Fruit fly (Drosophila melanogaster): ENCODE measurements around the gene side-VII.

Gene side-VII

DNA sequence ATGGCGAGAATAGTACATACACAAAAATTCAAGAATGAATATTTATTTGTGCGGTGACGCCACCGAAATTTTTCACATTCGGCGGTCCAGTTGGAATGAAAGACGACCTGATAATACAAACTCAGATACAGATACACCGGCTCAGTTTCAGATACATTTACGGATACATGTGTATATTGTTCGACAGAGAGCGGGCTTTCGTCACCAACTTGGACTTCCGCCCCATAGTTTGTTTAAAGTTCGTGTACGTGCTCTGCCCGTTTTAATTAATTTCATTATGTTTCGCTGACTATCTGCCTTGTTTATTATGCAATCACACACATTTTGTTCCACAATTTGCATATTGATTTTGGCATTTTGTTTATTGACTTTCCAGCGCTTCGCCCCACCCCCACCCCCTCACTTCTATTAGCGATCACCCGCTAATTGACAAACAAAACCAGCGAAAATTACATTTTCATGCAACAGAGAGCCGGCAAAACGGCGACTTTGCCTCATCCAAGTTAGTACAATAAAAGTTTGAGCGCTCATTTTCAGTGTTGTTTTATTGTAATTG lies 38.6 kb downstream of the side-VII start (continued):
- TF ChIP-seq org-1 (GFP tag; optimal IDR thresholded peaks at IDR 0.05) (peak; percentile 33), sna (GFP tag; IDR thresholded peaks at IDR 0.05; ENCODE audit: partially characterized antibody) (no peak), CG7786 (GFP tag; optimal IDR thresholded peaks at IDR 0.05) (peak; percentile 16), klu (GFP tag; IDR thresholded peaks at IDR 0.05) (no peak), ATbp (GFP tag; optimal IDR thresholded peaks at IDR 0.05) (peak; percentile 36), ttk (GFP tag; IDR thresholded peaks at IDR 0.05) (no peak), CG6813 (GFP tag; optimal IDR thresholded peaks at IDR 0.05) (peak; percentile 46), CG2678 (tag; optimal IDR thresholded peaks at IDR 0.05) (peak; percentile 46), HHEX (GFP tag; optimal IDR thresholded peaks at IDR 0.05) (peak; percentile 67), CG18599 (GFP tag; optimal IDR thresholded peaks at IDR 0.05) (peak; percentile 2), her (GFP tag; optimal IDR thresholded peaks at IDR 0.05) (peak; percentile 38), PHDP (tag; optimal IDR thresholded peaks at IDR 0.05) (peak; percentile 32), CG2202 (tag; optimal IDR thresholded peaks at IDR 0.05) (no peak), Hey (tag; optimal IDR thresholded peaks at IDR 0.05) (no peak), NC2β (GFP tag; optimal IDR thresholded peaks at IDR 0.05) (no peak), CTCF (GFP tag; optimal IDR thresholded peaks at IDR 0.05) (no peak), Pdp1 (GFP tag; optimal IDR thresholded peaks at IDR 0.05) (peak; percentile 8 to 91), CG10274 (GFP tag; optimal IDR thresholded peaks at IDR 0.05) (peak; percentile 32), psq (GFP tag; optimal IDR thresholded peaks at IDR 0.05) (no peak), Chrac-16 (GFP tag; optimal IDR thresholded peaks at IDR 0.05) (no peak), CG4328 (GFP tag; optimal IDR thresholded peaks at IDR 0.05) (peak; percentile 16), btn (GFP tag; optimal IDR thresholded peaks at IDR 0.05) (no peak), CG12236 (GFP tag; optimal IDR thresholded peaks at IDR 0.05) (no peak), CG11560 (tag; IDR thresholded peaks at IDR 0.05) (no peak), Doc2 (GFP tag; IDR thresholded peaks at IDR 0.05) (no peak), CG13624 (GFP tag; optimal IDR thresholded peaks at IDR 0.05) (no peak), Dek (tag; optimal IDR thresholded peaks at IDR 0.05) (peak; percentile 12), ash1 (GFP tag; optimal IDR thresholded peaks at IDR 0.05) (no peak), CG11085 (GFP tag; IDR thresholded peaks at IDR 0.05) (no peak), Asciz (GFP tag; optimal IDR thresholded peaks at IDR 0.05) (peak; percentile 58), Eip74EF (GFP tag; optimal IDR thresholded peaks at IDR 0.05) (peak in 1 of 2 experiments; percentile 51), CG31365 (tag; optimal IDR thresholded peaks at IDR 0.05) (peak; percentile 20), bcd (GFP tag; optimal IDR thresholded peaks at IDR 0.05) (peak; percentile 9), CG10543 (GFP tag; optimal IDR thresholded peaks at IDR 0.05) (peak; percentile 61), CG4404 (GFP tag; IDR thresholded peaks at IDR 0.05) (no peak), tin (GFP tag; optimal IDR thresholded peaks at IDR 0.05) (no peak), usp (GFP tag; optimal IDR thresholded peaks at IDR 0.05) (no peak), NfI (GFP tag; optimal IDR thresholded peaks at IDR 0.05) (peak; percentile 45), sc (optimal IDR thresholded peaks at IDR 0.05) (no peak), sc (GFP tag; optimal IDR thresholded peaks at IDR 0.05) (no peak), corto (GFP tag; optimal IDR thresholded peaks at IDR 0.05) (no peak), shn (GFP tag; optimal IDR thresholded peaks at IDR 0.05) (peak; percentile 2), Doc3 (GFP tag; IDR thresholded peaks at IDR 0.05; ENCODE audit: partially characterized antibody) (no peak), CG43689 (GFP tag; IDR thresholded peaks at IDR 0.05) (no peak), Hr78 (GFP tag; optimal IDR thresholded peaks at IDR 0.05) (no peak), Sox100B (GFP tag; optimal IDR thresholded peaks at IDR 0.05) (peak; percentile 31), scrt (GFP tag; optimal IDR thresholded peaks at IDR 0.05) (peak; percentile 14), CG6854 (GFP tag; optimal IDR thresholded peaks at IDR 0.05) (peak; percentile 22), caup (GFP tag; optimal IDR thresholded peaks at IDR 0.05; ENCODE audit: severe bottlenecking) (peak; percentile 73), CG13287 (GFP tag; IDR thresholded peaks at IDR 0.05; ENCODE audit: partially characterized antibody) (no peak)

Measured in whole organism, embryonic.